Worm (Caenorhabditis elegans): ENCODE data around the gene his-4.

DNA sequence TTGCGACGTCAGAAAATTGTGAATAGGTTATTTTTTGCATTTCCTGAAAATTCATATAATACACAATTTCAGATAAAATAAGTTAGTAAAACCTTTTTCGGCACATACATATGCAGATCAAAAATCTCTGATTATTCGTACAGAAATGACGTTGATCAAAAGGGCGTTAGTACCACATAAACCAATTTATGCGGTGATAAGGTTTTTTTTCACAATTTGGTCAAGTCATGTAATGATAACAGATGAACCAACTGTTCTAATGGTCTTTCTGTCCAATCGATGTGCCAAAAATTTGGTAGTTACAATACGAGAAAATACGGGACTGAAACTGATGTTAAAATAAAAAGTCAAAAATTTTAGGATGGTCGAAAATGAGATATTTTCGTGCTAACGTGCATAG, 39.7 kb upstream of the his-4 start:
- no peak for TF ChIP-seq ama-1 (optimal IDR thresholded peaks at IDR 0.05)
- no peak for TF ChIP-seq odd-2 (tag; optimal IDR thresholded peaks at IDR 0.05)
- TF ChIP-seq fkh-10 (GFP tag; optimal IDR thresholded peaks at IDR 0.05): no peak
- TF ChIP-seq sdc-2 (tag; optimal IDR thresholded peaks at IDR 0.05): no peak
- no peak for TF ChIP-seq unc-86 (tag; optimal IDR thresholded peaks at IDR 0.05)
- no peak for TF ChIP-seq ets-4 (tag; optimal IDR thresholded peaks at IDR 0.05)
- no peak for TF ChIP-seq ceh-18 (tag; optimal IDR thresholded peaks at IDR 0.05)
